Worm (Caenorhabditis elegans) whole organism, L3 larva: ENCODE measurements around the gene snr-3.
A peak's percentile ranks its signal among the peaks of the same experiment; 100 is the strongest.

ENCODE experiments used
- ceh-82 ChIP-seq: fragments of 150-350 bp; optimal IDR thresholded peaks from 2 replicates; lab custom pipeline; 2014; ENCODE audit warnings: missing biosample characterization, missing genetic modification characterization
- elt-1 ChIP-seq: fragments of 150-350 bp; optimal IDR thresholded peaks from 2 replicates; lab custom pipeline; 2014; ENCODE audit warnings: missing biosample characterization, missing genetic modification characterization
- elt-3 ChIP-seq, 3 experiments: fragments of 150-350 bp in 1 of 3; sonication (generic microtip) in 2 of 3; optimal IDR thresholded peaks; 2 replicates in 2 of 3; 4 replicates in 1 of 3; lab custom pipeline; 2014 to 2017; ENCODE audit warnings: missing biosample characterization in 3 of 3, missing genetic modification characterization in 3 of 3
- nhr-11 ChIP-seq: fragments of 150-350 bp; optimal IDR thresholded peaks from 2 replicates; lab custom pipeline; 2014; ENCODE audit warnings: missing biosample characterization, missing genetic modification characterization
- nhr-12 ChIP-seq: fragments of 150-350 bp; optimal IDR thresholded peaks from 2 replicates; lab custom pipeline; 2014; ENCODE audit warnings: missing biosample characterization, missing genetic modification characterization
- nhr-23 ChIP-seq: fragments of 150-350 bp; optimal IDR thresholded peaks from 2 replicates; lab custom pipeline; 2014; ENCODE audit warnings: missing biosample characterization, missing genetic modification reagents, missing genetic modification characterization
- nhr-237 ChIP-seq: fragments of 150-350 bp; optimal IDR thresholded peaks from 2 replicates; lab custom pipeline; 2014; ENCODE audit warnings: missing biosample characterization, missing genetic modification characterization
- nhr-28 ChIP-seq: fragments of 150-350 bp; optimal IDR thresholded peaks from 2 replicates; lab custom pipeline; 2014; ENCODE audit warnings: missing biosample characterization, missing genetic modification characterization
- nhr-43 ChIP-seq: sonication (generic microtip); optimal IDR thresholded peaks from 2 replicates; lab custom pipeline; 2016; ENCODE audit warnings: mild to moderate bottlenecking, missing genetic modification characterization, missing compliant biosample characterization; ENCODE audit not compliant: poor library complexity, severe bottlenecking
- nhr-77 ChIP-seq: fragments of 150-350 bp; optimal IDR thresholded peaks from 2 replicates; lab custom pipeline; 2014; ENCODE audit warnings: missing biosample characterization, missing genetic modification characterization
- pqm-1 ChIP-seq: fragments of 150-350 bp; optimal IDR thresholded peaks from 2 replicates; lab custom pipeline; 2017; ENCODE audit warnings: missing biosample characterization, missing genetic modification characterization, inconsistent platforms
- snpc-4 ChIP-seq: fragments of 150-350 bp; optimal IDR thresholded peaks from 2 replicates; lab custom pipeline; 2014; ENCODE audit warnings: missing biosample characterization, missing genetic modification characterization
- zag-1 ChIP-seq: fragments of 150-350 bp; optimal IDR thresholded peaks from 2 replicates; lab custom pipeline; 2014; ENCODE audit warnings: missing biosample characterization, missing genetic modification characterization

- no peak for TF ChIP-seq nhr-77 (tag; lab: Kevin White, UChicago)
- TF ChIP-seq nhr-11 (tag; lab: Kevin White, UChicago) = no peak
- no peak for TF ChIP-seq elt-1
- TF ChIP-seq pqm-1 (tag; lab: Kevin White, UChicago) = no peak
- TF ChIP-seq elt-3 (tag; optimal IDR thresholded peaks at IDR 0.05; lab: Kevin White, UChicago) = no peak
- TF ChIP-seq nhr-23 (tag; lab: Kevin White, UChicago) = no peak
- peak; percentile 82 for TF ChIP-seq snpc-4
- no peak for TF ChIP-seq nhr-12 (tag; lab: Kevin White, UChicago)
- no peak for TF ChIP-seq nhr-28 (tag; lab: Kevin White, UChicago)
- TF ChIP-seq nhr-43 = peak; percentile 6
- TF ChIP-seq zag-1 (tag; lab: Kevin White, UChicago) = no peak
- no peak for TF ChIP-seq ceh-82 (tag; lab: Kevin White, UChicago)
- TF ChIP-seq nhr-237 (tag; lab: Kevin White, UChicago) = no peak
Measured at ce11 chrII:6453341-6453806, 36.2 kb downstream of the snr-3 start, which contains the start of gene atg-16.2.
